Worm (Caenorhabditis elegans): ENCODE data around the gene dep-1.
A peak's percentile ranks its signal among the peaks of the same experiment; 100 is the strongest.

dep-1 gene

ce11 chrII:9057035-9057668 is 37.6 kb upstream of the dep-1 start, which contains the start of gene rpl-32 (continued):
- TF ChIP-seq dsc-1 (tag; optimal IDR thresholded peaks at IDR 0.05) (peak; percentile 45), snpc-4 (tag; optimal IDR thresholded peaks at IDR 0.05) (peak; percentile 73), ceh-82 (tag; optimal IDR thresholded peaks at IDR 0.05) (peak in 2 of 3 experiments; percentile 64 to 88), sptf-1 (tag; optimal IDR thresholded peaks at IDR 0.05) (no peak), elt-3 (tag; optimal IDR thresholded peaks at IDR 0.05) (peak in 3 of 6 experiments; percentile 0 to 89 (median 55)), tlp-1 (tag; optimal IDR thresholded peaks at IDR 0.05) (no peak), isw-1 (GFP tag; IDR thresholded peaks at IDR 0.05) (peak; percentile 69), sup-37 (GFP tag; optimal IDR thresholded peaks at IDR 0.05) (no peak), irx-1 (tag; optimal IDR thresholded peaks at IDR 0.05) (peak; percentile 42), lin-14 (GFP tag; optimal IDR thresholded peaks at IDR 0.05) (peak; percentile 87), nhr-19 (GFP tag; conservative IDR thresholded peaks at IDR 0.05) (peak; percentile 65)

ce11 chrII:9056215-9056819 is 36.7 kb upstream of the dep-1 start:
- TF ChIP-seq efl-3 (GFP tag; optimal IDR thresholded peaks at IDR 0.05) = no peak
- TF ChIP-seq lsy-2 (tag; optimal IDR thresholded peaks at IDR 0.05) = peak in 1 of 2 experiments; percentile 43
- TF ChIP-seq snu-23 (GFP tag; optimal IDR thresholded peaks at IDR 0.05) = no peak

- TF ChIP-seq ceh-82 (tag; optimal IDR thresholded peaks at IDR 0.05) (peak; percentile 72 to 93 (median 83)), nhr-12 (tag; optimal IDR thresholded peaks at IDR 0.05) (no peak), irx-1 (tag; optimal IDR thresholded peaks at IDR 0.05) (peak; percentile 75), snpc-4 (tag; optimal IDR thresholded peaks at IDR 0.05) (peak; percentile 78), Y116A8C.19 (tag; optimal IDR thresholded peaks at IDR 0.05; ENCODE audit: borderline replicate concordance) (no peak), ama-1 (optimal IDR thresholded peaks at IDR 0.05) (peak; percentile 23), mab-9 (GFP tag; IDR thresholded peaks at IDR 0.05) (peak; percentile 44; the same call in 1 of the 2 replicates), mep-1 (tag; optimal IDR thresholded peaks at IDR 0.05) (peak; percentile 99), unc-30 (tag; optimal IDR thresholded peaks at IDR 0.05) (no peak), nhr-20 (tag; optimal IDR thresholded peaks at IDR 0.05) (peak; percentile 87), swsn-7 (tag; optimal IDR thresholded peaks at IDR 0.05) (peak; percentile 87), dsc-1 (tag; optimal IDR thresholded peaks at IDR 0.05) (peak; percentile 71), xbp-1 (tag; optimal IDR thresholded peaks at IDR 0.05) (peak; percentile 79), tbx-2 (tag; optimal IDR thresholded peaks at IDR 0.05) (peak; percentile 81), alr-1 (tag; optimal IDR thresholded peaks at IDR 0.05; ENCODE audit: borderline replicate concordance) (no peak), efl-1 (optimal IDR thresholded peaks at IDR 0.05) (peak; percentile 89 to 91), efl-1 (GFP tag; optimal IDR thresholded peaks at IDR 0.05 in 1 of 2) (peak; percentile 89 to 99), lir-3 (tag; optimal IDR thresholded peaks at IDR 0.05; ENCODE audit: poor library complexity) (peak; percentile 75), nhr-11 (tag; optimal IDR thresholded peaks at IDR 0.05) (no peak), lin-39 (tag; optimal IDR thresholded peaks at IDR 0.05) (peak; percentile 61), mef-2 (tag; optimal IDR thresholded peaks at IDR 0.05) (peak; percentile 16), nhr-84 (tag; optimal IDR thresholded peaks at IDR 0.05) (no peak), nhr-85 (tag) (peak; percentile 92), aha-1 (tag; optimal IDR thresholded peaks at IDR 0.05) (no peak), fkh-10 (GFP tag; optimal IDR thresholded peaks at IDR 0.05) (peak; percentile 44), lin-35 (GFP tag; optimal IDR thresholded peaks at IDR 0.05) (peak; percentile 90 to 93), aly-2 (tag; optimal IDR thresholded peaks at IDR 0.05) (peak; percentile 83), snu-23 (GFP tag; optimal IDR thresholded peaks at IDR 0.05) (peak; percentile 92), blmp-1 (tag; optimal IDR thresholded peaks at IDR 0.05) (peak; percentile 88), pqm-1 (tag; optimal IDR thresholded peaks at IDR 0.05) (no peak), nhr-237 (tag; optimal IDR thresholded peaks at IDR 0.05) (peak; percentile 30), nhr-77 (tag; optimal IDR thresholded peaks at IDR 0.05) (peak; percentile 81), C04F5.9 (tag; optimal IDR thresholded peaks at IDR 0.05) (peak; percentile 79), lin-13 (GFP tag; optimal IDR thresholded peaks at IDR 0.05) (peak; percentile 79), lin-15B (tag; optimal IDR thresholded peaks at IDR 0.05) (peak; percentile 81), skn-1 (tag; optimal IDR thresholded peaks at IDR 0.05) (peak; percentile 61), sox-4 (tag; optimal IDR thresholded peaks at IDR 0.05) (peak; percentile 31), ztf-4 (tag; optimal IDR thresholded peaks at IDR 0.05) (peak; percentile 70), nhr-28 (tag; optimal IDR thresholded peaks at IDR 0.05) (no peak), egl-27 (tag; optimal IDR thresholded peaks at IDR 0.05) (no peak)
These were observed 35.0 kb upstream of the dep-1 start, which contains the start of gene chmp-7 for ce11 chrII:9054604-9055003. chmp-7 (plus strand) TSS chrII:9054972.

Data from whole organism, L1 larva.